Worm (Caenorhabditis elegans) whole organism, early embryonic: ENCODE results near the gene T27A1.3.

ENCODE experiments used
- B0310.2 ChIP-seq: sonication (generic microtip); optimal IDR thresholded peaks from 2 replicates; lab custom pipeline; 2016; ENCODE audit warnings: mild to moderate bottlenecking, missing genetic modification characterization, missing compliant biosample characterization
- F13C5.2 ChIP-seq: sonication (generic microtip); optimal IDR thresholded peaks from 2 replicates; lab custom pipeline; 2017; ENCODE audit warnings: mild to moderate bottlenecking, missing genetic modification characterization, inconsistent platforms, missing compliant biosample characterization
- aly-1 ChIP-seq: sonication (generic microtip); optimal IDR thresholded peaks from 2 replicates; lab custom pipeline; 2016; ENCODE audit warnings: missing genetic modification characterization, missing compliant biosample characterization
- ama-1 ChIP-seq: fragments of 150-350 bp; optimal IDR thresholded peaks from 2 replicates; lab custom pipeline; 2014
- ceh-13 ChIP-seq: fragments of 200-800 bp; sonication (Bioruptor generic); optimal IDR thresholded peaks from 2 replicates; lab custom pipeline; 2018; ENCODE audit warnings: mild to moderate bottlenecking, missing genetic modification characterization, missing compliant biosample characterization
- ceh-36 ChIP-seq: sonication (generic microtip); optimal IDR thresholded peaks from 2 replicates; lab custom pipeline; 2016; ENCODE audit warnings: missing genetic modification characterization, inconsistent platforms, missing compliant biosample characterization
- ets-7 ChIP-seq: sonication (generic microtip); optimal IDR thresholded peaks from 2 replicates; lab custom pipeline; 2016; ENCODE audit warnings: missing genotype, missing genetic modification characterization, missing compliant biosample characterization
- flt-1 ChIP-seq: fragments of 200-800 bp; sonication (Bioruptor generic); IDR thresholded peaks from 2 replicates; pipeline ENCODE4 v1.3.6; 2022; ENCODE audit warnings: missing genetic modification characterization, missing compliant biosample characterization
- hmbx-1 ChIP-seq: sonication (generic microtip); optimal IDR thresholded peaks from 2 replicates; lab custom pipeline; 2016; ENCODE audit warnings: mild to moderate bottlenecking, missing genetic modification characterization, missing compliant biosample characterization
- hmg-4 ChIP-seq: fragments of 200-800 bp; sonication (Bioruptor generic); optimal IDR thresholded peaks from 2 replicates; lab custom pipeline; 2018; ENCODE audit warnings: mild to moderate bottlenecking, missing genetic modification characterization, missing compliant biosample characterization
- hnd-1 ChIP-seq: sonication (generic microtip); optimal IDR thresholded peaks from 2 replicates; lab custom pipeline; 2016; ENCODE audit warnings: missing genetic modification characterization, missing compliant biosample characterization
- pes-1 ChIP-seq: fragments of 200-800 bp; sonication (Bioruptor generic); IDR thresholded peaks from 2 replicates; pipeline ENCODE4 v1.3.6; 2022; ENCODE audit warnings: missing genetic modification reagents, missing genetic modification characterization, missing compliant biosample characterization
- scrt-1 ChIP-seq: fragments of 200-800 bp; sonication (Bioruptor generic); IDR thresholded peaks from 2 replicates; pipeline ENCODE4 v1.3.6; 2022; ENCODE audit warnings: missing genetic modification characterization, missing compliant biosample characterization
- sea-1 ChIP-seq: fragments of 200-800 bp; sonication (Bioruptor generic); conservative IDR thresholded peaks from 2 replicates; pipeline ENCODE4 v1.3.6; 2022; ENCODE audit warnings: missing genetic modification characterization, missing compliant biosample characterization
- tbx-11 ChIP-seq: fragments of 200-800 bp; sonication (Bioruptor generic); IDR thresholded peaks from 2 replicates; pipeline ENCODE4 v1.3.6; 2022; ENCODE audit warnings: missing genetic modification characterization, missing compliant biosample characterization
- tbx-37 ChIP-seq: fragments of 200-800 bp; sonication (Bioruptor generic); conservative IDR thresholded peaks from 2 replicates; pipeline ENCODE4 v1.3.6; 2022; ENCODE audit warnings: missing genetic modification reagents, missing genetic modification characterization, missing compliant biosample characterization
- tra-4 ChIP-seq: sonication (generic microtip); optimal IDR thresholded peaks from 2 replicates; lab custom pipeline; 2017; ENCODE audit warnings: missing genetic modification characterization, missing compliant biosample characterization

The T27A1.3 gene

ce11 chrII:546405-546804 lies 11.1 kb downstream of the T27A1.3 start, which contains the start of gene mlt-10:
Gene mlt-10, plus strand, starts transcription at chrII:546705.
- TF ChIP-seq ets-7 (tag; lab: Kevin White, UChicago) = no peak
- TF ChIP-seq pes-1 = no peak
- TF ChIP-seq hmbx-1 (tag; lab: Kevin White, UChicago) = no peak
- no peak for TF ChIP-seq ceh-36 (tag; lab: Kevin White, UChicago)
- no peak for TF ChIP-seq flt-1 (GFP tag; lab: Robert Waterston, UW)
- TF ChIP-seq aly-1 (tag; lab: Kevin White, UChicago) = no peak
- TF ChIP-seq B0310.2 (tag; lab: Kevin White, UChicago) = no peak
- TF ChIP-seq tra-4 (tag; lab: Kevin White, UChicago) = no peak
- no peak for TF ChIP-seq tbx-37 (GFP tag; lab: Robert Waterston, UW)
- no peak for TF ChIP-seq hnd-1
- no peak for TF ChIP-seq sea-1 (GFP tag; lab: Robert Waterston, UW)
- no peak for TF ChIP-seq tbx-11
- TF ChIP-seq F13C5.2 (tag; lab: Kevin White, UChicago) = no peak
- no peak for TF ChIP-seq ceh-13 (GFP tag; lab: Kevin White, UChicago)
- no peak for TF ChIP-seq hmg-4 (GFP tag; lab: Kevin White, UChicago)
- TF ChIP-seq scrt-1 (GFP tag; lab: Robert Waterston, UW) = no peak
- no peak for TF ChIP-seq ama-1

- no peak for TF ChIP-seq tbx-11
- no peak for TF ChIP-seq ama-1
- TF ChIP-seq sea-1 (GFP tag; lab: Robert Waterston, UW) = no peak
- no peak for TF ChIP-seq ceh-13 (GFP tag; lab: Kevin White, UChicago)
- TF ChIP-seq hmbx-1 (tag; lab: Kevin White, UChicago) = no peak
- TF ChIP-seq ceh-36 (tag; lab: Kevin White, UChicago) = no peak
Measured at ce11 chrII:549501-549900, 14.2 kb downstream of the T27A1.3 start.

ce11 chrII:551245-551904 lies 16.0 kb downstream of the T27A1.3 start, which contains the start of gene lips-7:
Gene lips-7, plus strand, starts transcription at chrII:551854.
- TF ChIP-seq pes-1 (no peak), aly-1 (tag; lab: Kevin White, UChicago) (peak; percentile 43), tbx-37 (GFP tag; lab: Robert Waterston, UW) (no peak), tbx-11 (no peak), tra-4 (tag; lab: Kevin White, UChicago) (no peak), hmg-4 (GFP tag; lab: Kevin White, UChicago) (no peak)

- no peak for TF ChIP-seq B0310.2 (tag; lab: Kevin White, UChicago)
- no peak for TF ChIP-seq pes-1
- no peak for TF ChIP-seq sea-1 (GFP tag; lab: Robert Waterston, UW)
- no peak for TF ChIP-seq tra-4 (tag; lab: Kevin White, UChicago)
- TF ChIP-seq ceh-13 (GFP tag; lab: Kevin White, UChicago) = no peak
- TF ChIP-seq flt-1 (GFP tag; lab: Robert Waterston, UW) = no peak
- no peak for TF ChIP-seq hnd-1
- TF ChIP-seq ama-1 = no peak
- no peak for TF ChIP-seq tbx-11
- no peak for TF ChIP-seq F13C5.2 (tag; lab: Kevin White, UChicago)
- no peak for TF ChIP-seq scrt-1 (GFP tag; lab: Robert Waterston, UW)
- no peak for TF ChIP-seq hmg-4 (GFP tag; lab: Kevin White, UChicago)
- no peak for TF ChIP-seq aly-1 (tag; lab: Kevin White, UChicago)
- TF ChIP-seq ets-7 (tag; lab: Kevin White, UChicago) = no peak
- no peak for TF ChIP-seq tbx-37 (GFP tag; lab: Robert Waterston, UW)
- TF ChIP-seq hmbx-1 (tag; lab: Kevin White, UChicago) = no peak
Measured at ce11 chrII:555371-555770, 20.0 kb downstream of the T27A1.3 start.

ce11 chrII:556185-556584 lies 20.9 kb downstream of the T27A1.3 start, which contains the start of the genes C09E8.1 and C09E8.6:
Gene C09E8.1, plus strand, starts transcription at chrII:556485.
Gene C09E8.6, plus strand, starts transcription at chrII:556497.
- TF ChIP-seq hnd-1 = no peak
- no peak for TF ChIP-seq ceh-13 (GFP tag; lab: Kevin White, UChicago)
- TF ChIP-seq flt-1 (GFP tag; lab: Robert Waterston, UW) = no peak
- TF ChIP-seq ceh-36 (tag; lab: Kevin White, UChicago) = no peak
- TF ChIP-seq tbx-37 (GFP tag; lab: Robert Waterston, UW) = no peak

ce11 chrII:568776-569175 lies 33.5 kb downstream of the T27A1.3 start, which contains the start of gene W08F4.5:
Gene W08F4.5, minus strand, starts transcription at chrII:568876.
- TF ChIP-seq tbx-37 (GFP tag; lab: Robert Waterston, UW) (no peak), F13C5.2 (tag; lab: Kevin White, UChicago) (no peak), flt-1 (GFP tag; lab: Robert Waterston, UW) (no peak), aly-1 (tag; lab: Kevin White, UChicago) (no peak), tbx-11 (no peak)

ce11 chrII:572010-572409 lies 36.7 kb downstream of the T27A1.3 start, which contains the start of gene mlt-8:
Gene mlt-8, minus strand, starts transcription at chrII:572110.
- no peak for TF ChIP-seq ama-1
- no peak for TF ChIP-seq ets-7 (tag; lab: Kevin White, UChicago)
- no peak for TF ChIP-seq aly-1 (tag; lab: Kevin White, UChicago)
- TF ChIP-seq F13C5.2 (tag; lab: Kevin White, UChicago) = no peak
- TF ChIP-seq flt-1 (GFP tag; lab: Robert Waterston, UW) = no peak
- no peak for TF ChIP-seq B0310.2 (tag; lab: Kevin White, UChicago)
- no peak for TF ChIP-seq hmbx-1 (tag; lab: Kevin White, UChicago)
- no peak for TF ChIP-seq sea-1 (GFP tag; lab: Robert Waterston, UW)
- no peak for TF ChIP-seq hmg-4 (GFP tag; lab: Kevin White, UChicago)
- TF ChIP-seq ceh-36 (tag; lab: Kevin White, UChicago) = no peak
- TF ChIP-seq ceh-13 (GFP tag; lab: Kevin White, UChicago) = no peak
- no peak for TF ChIP-seq scrt-1 (GFP tag; lab: Robert Waterston, UW)
- TF ChIP-seq hnd-1 = no peak
- TF ChIP-seq pes-1 = no peak
- TF ChIP-seq tbx-37 (GFP tag; lab: Robert Waterston, UW) = no peak
